Worm (Caenorhabditis elegans) whole organism, late embryonic: Measurements from ENCODE around the gene txbp-3.

Experiments used
- ama-1 ChIP-seq: fragments of 150-350 bp; optimal IDR thresholded peaks from 2 replicates; lab custom pipeline; 2014
- ceh-45 ChIP-seq: fragments of 200-800 bp; sonication (Bioruptor generic); IDR thresholded peaks from 2 replicates; pipeline ENCODE4 v1.3.6; 2022; ENCODE audit warnings: missing genetic modification reagents, missing genetic modification characterization, missing compliant biosample characterization
- elt-2 ChIP-seq: sonication (generic microtip); optimal IDR thresholded peaks from 2 replicates; lab custom pipeline; 2016; ENCODE audit warnings: missing genetic modification reagents, missing genetic modification characterization, missing compliant biosample characterization
- nfya-1 ChIP-seq: sonication (generic microtip); optimal IDR thresholded peaks from 2 replicates; lab custom pipeline; 2017; ENCODE audit warnings: missing genetic modification characterization, mild to moderate bottlenecking, missing compliant biosample characterization, antibody characterized with exemption, moderate library complexity
- pag-3 ChIP-seq: sonication (generic microtip); optimal IDR thresholded peaks from 2 replicates; lab custom pipeline; 2016; ENCODE audit warnings: missing compliant biosample characterization, missing genetic modification characterization, borderline replicate concordance
- pha-4 ChIP-seq: fragments of 150-350 bp; optimal IDR thresholded peaks from 2 replicates; lab custom pipeline; 2018; ENCODE audit warnings: missing biosample characterization, missing genetic modification reagents, missing genetic modification characterization
- sox-2 ChIP-seq: fragments of 200-800 bp; sonication (Bioruptor generic); IDR thresholded peaks from 2 replicates; pipeline ENCODE4 v1.3.6; 2022; ENCODE audit warnings: missing genetic modification reagents, missing genetic modification characterization, missing compliant biosample characterization
- tbx-2 ChIP-seq: sonication (generic microtip); optimal IDR thresholded peaks from 2 replicates; lab custom pipeline; 2016; ENCODE audit warnings: missing genetic modification characterization, missing compliant biosample characterization
- unc-3 ChIP-seq, 2 experiments: fragments of 200-800 bp in 1 of 2; sonication (Bioruptor generic) in 1 of 2; sonication (generic microtip) in 1 of 2; conservative IDR thresholded peaks in 1 of 2; optimal IDR thresholded peaks in 1 of 2; 2 replicates each; pipeline versions ENCODE4 v1.3.6 to Lab custom; 2016 to 2022; ENCODE audit warnings: missing compliant biosample characterization in 2 of 2, missing genetic modification characterization in 2 of 2, missing genetic modification reagents in 1 of 2
- unc-86 ChIP-seq: sonication (generic microtip); optimal IDR thresholded peaks from 2 replicates; lab custom pipeline; 2016; ENCODE audit warnings: missing genetic modification characterization, missing compliant biosample characterization
- ztf-16 ChIP-seq: sonication (generic microtip); optimal IDR thresholded peaks from 2 replicates; lab custom pipeline; 2017; ENCODE audit warnings: missing genetic modification characterization, missing compliant biosample characterization

DNA sequence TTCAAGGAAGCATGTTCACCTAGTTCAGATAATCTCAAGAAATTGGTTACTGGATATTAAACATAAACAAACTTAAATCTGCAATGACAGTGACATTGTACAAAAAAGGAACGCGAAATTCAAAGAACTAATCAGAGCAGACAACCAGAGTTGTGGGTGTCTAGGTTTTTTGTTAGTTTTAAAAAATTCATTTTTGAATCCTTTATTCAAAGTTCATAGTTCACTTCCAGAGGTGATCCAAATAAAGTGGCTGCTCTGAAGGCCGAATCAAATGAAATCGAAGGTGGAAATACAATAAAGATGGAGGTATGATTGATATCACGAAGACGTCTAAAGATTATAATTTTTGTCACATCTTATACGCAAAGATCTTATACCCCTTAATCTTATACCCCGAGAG, 27.1 kb upstream of the txbp-3 start, which contains the start of gene ttbk-6:
- no peak for TF ChIP-seq sox-2 (GFP tag; lab: Robert Waterston, UW)
- no peak for TF ChIP-seq ztf-16 (tag; lab: Kevin White, UChicago)
- TF ChIP-seq nfya-1 (tag; lab: Kevin White, UChicago) = no peak
- TF ChIP-seq unc-86 = no peak
- no peak for TF ChIP-seq pha-4 (tag; lab: Kevin White, UChicago)
- TF ChIP-seq ama-1 = no peak
- TF ChIP-seq unc-3 (GFP tag; conservative IDR thresholded peaks at IDR 0.05; lab: Robert Waterston, UW) = no peak
- TF ChIP-seq unc-3 (tag; optimal IDR thresholded peaks at IDR 0.05; lab: Kevin White, UChicago) = no peak
- no peak for TF ChIP-seq elt-2 (tag; lab: Kevin White, UChicago)
- no peak for TF ChIP-seq ceh-45 (GFP tag; lab: Robert Waterston, UW)
- TF ChIP-seq pag-3 (tag; lab: Kevin White, UChicago) = no peak
- no peak for TF ChIP-seq tbx-2 (tag; lab: Kevin White, UChicago)
